Fruit fly (Drosophila melanogaster) whole organism, embryonic: ENCODE results near the gene sna.
A peak's percentile ranks its signal among the peaks of the same experiment; 100 is the strongest.

Experiments used
- Bdp1 ChIP-seq: fragments of 200-800 bp; sonication (Bioruptor generic); optimal IDR thresholded peaks from 3 replicates; lab custom pipeline; 2016; ENCODE audit warnings: missing biosample characterization, missing genetic modification characterization
- CG10274 ChIP-seq: fragments of 200-800 bp; sonication (Bioruptor generic); optimal IDR thresholded peaks from 3 replicates; lab custom pipeline; 2017; ENCODE audit warnings: missing biosample characterization, mild to moderate bottlenecking, missing genetic modification characterization
- CG10543 ChIP-seq: fragments of 200-800 bp; sonication (Bioruptor generic); optimal IDR thresholded peaks from 3 replicates; lab custom pipeline; 2017; ENCODE audit warnings: missing biosample characterization, mild to moderate bottlenecking, missing genetic modification characterization, moderate library complexity
- CG10979 ChIP-seq: fragments of 200-800 bp; sonication (Bioruptor generic); optimal IDR thresholded peaks from 2 replicates; lab custom pipeline; 2018; ENCODE audit warnings: missing biosample characterization, mild to moderate bottlenecking, missing genetic modification characterization, moderate library complexity
- CG12744 ChIP-seq: fragments of 200-800 bp; sonication (Bioruptor generic); optimal IDR thresholded peaks from 2 replicates; lab custom pipeline; 2016; ENCODE audit warnings: missing biosample characterization, missing genetic modification characterization
- CG13123 ChIP-seq: fragments of 200-800 bp; sonication (Bioruptor generic); optimal IDR thresholded peaks from 2 replicates; lab custom pipeline; 2016; ENCODE audit warnings: missing biosample characterization, missing genetic modification characterization
- CG14441 ChIP-seq: fragments of 200-800 bp; sonication (Bioruptor generic); IDR thresholded peaks from 2 replicates; pipeline ENCODE4 v1.3.6; 2022; ENCODE audit warnings: missing biosample characterization, missing genetic modification characterization
- CG14860 ChIP-seq: fragments of 200-800 bp; sonication (Bioruptor generic); IDR thresholded peaks from 3 replicates; pipeline ENCODE4 v1.3.6; 2022; ENCODE audit warnings: missing biosample characterization, missing genetic modification characterization; ENCODE audit not compliant: partially characterized antibody
- CG15514 ChIP-seq: fragments of 200-800 bp; sonication (Bioruptor generic); optimal IDR thresholded peaks from 3 replicates; lab custom pipeline; 2017; ENCODE audit warnings: missing biosample characterization, missing genetic modification characterization, mild to moderate bottlenecking, moderate library complexity, missing genetic modification reagents
- CG30431 ChIP-seq: fragments of 200-800 bp; sonication (Bioruptor generic); optimal IDR thresholded peaks from 2 replicates; lab custom pipeline; 2017; ENCODE audit warnings: missing biosample characterization, missing genetic modification characterization
- CG31224 ChIP-seq: fragments of 200-800 bp; sonication (Bioruptor generic); IDR thresholded peaks from 2 replicates; pipeline ENCODE4 v1.3.6; 2022; ENCODE audit warnings: missing biosample characterization, missing genetic modification characterization
- CG6791 ChIP-seq: fragments of 200-800 bp; sonication (Bioruptor generic); IDR thresholded peaks from 3 replicates; pipeline ENCODE4 v1.3.6; 2022; ENCODE audit warnings: missing biosample characterization, missing genetic modification characterization; ENCODE audit not compliant: partially characterized antibody
- CG6854 ChIP-seq: fragments of 200-800 bp; sonication (Bioruptor generic); optimal IDR thresholded peaks from 3 replicates; lab custom pipeline; 2017; ENCODE audit warnings: missing biosample characterization, mild to moderate bottlenecking, missing genetic modification characterization
- CG8290 ChIP-seq, 3 experiments: fragments of 200-800 bp; sonication (Bioruptor generic); optimal IDR thresholded peaks; 2 replicates each; lab custom pipeline; 2016 to 2019; ENCODE audit warnings: missing biosample characterization in 3 of 3, missing genetic modification characterization in 3 of 3, mild to moderate bottlenecking in 2 of 3, moderate library complexity in 1 of 3
- CG8944 ChIP-seq: fragments of 200-800 bp; sonication (Bioruptor generic); optimal IDR thresholded peaks from 3 replicates; lab custom pipeline; 2016; ENCODE audit warnings: missing biosample characterization, missing genetic modification characterization
- Dfd ChIP-seq, 2 experiments: fragments of >200 bp; optimal IDR thresholded peaks; 2 replicates each; lab custom pipeline; 2017; ENCODE audit warnings: missing biosample characterization in 2 of 2, missing genetic modification characterization in 2 of 2
- Gug ChIP-seq: fragments of 200-800 bp; sonication (Bioruptor generic); IDR thresholded peaks from 4 replicates; pipeline ENCODE4 v1.3.6; 2022; ENCODE audit warnings: missing biosample characterization, missing genetic modification characterization
- MESR4 ChIP-seq: fragments of 200-800 bp; sonication (Bioruptor generic); optimal IDR thresholded peaks from 2 replicates; lab custom pipeline; 2018; ENCODE audit warnings: missing biosample characterization, mild to moderate bottlenecking, missing genetic modification characterization, moderate library complexity
- Ptx1 ChIP-seq: fragments of 200-800 bp; sonication (Bioruptor generic); IDR thresholded peaks from 2 replicates; pipeline ENCODE4 v1.3.6; 2022; ENCODE audit warnings: missing biosample characterization, missing genetic modification characterization
- Rfx ChIP-seq: fragments of 200-800 bp; sonication (Bioruptor generic); IDR thresholded peaks from 2 replicates; pipeline ENCODE4 v1.3.6; 2022; ENCODE audit warnings: missing biosample characterization, missing genetic modification characterization
- Stat92E ChIP-seq, 3 experiments: fragments of >200 bp in 2 of 3; fragments of 200-800 bp in 1 of 3; sonication (Bioruptor generic) in 1 of 3; optimal IDR thresholded peaks; 2 replicates each; lab custom pipeline; 2017 to 2019; ENCODE audit warnings: missing biosample characterization in 3 of 3, missing genetic modification characterization in 3 of 3, mild to moderate bottlenecking in 1 of 3, moderate library complexity in 1 of 3
- Usf ChIP-seq: fragments of 200-800 bp; sonication (Bioruptor generic); optimal IDR thresholded peaks from 2 replicates; lab custom pipeline; 2017; ENCODE audit warnings: missing genotype, missing biosample characterization, missing genetic modification characterization
- ac ChIP-seq: fragments of 200-800 bp; sonication (Bioruptor generic); optimal IDR thresholded peaks from 3 replicates; lab custom pipeline; 2017; ENCODE audit warnings: missing biosample characterization, mild to moderate bottlenecking, missing genetic modification characterization
- al ChIP-seq: fragments of 200-800 bp; sonication (Bioruptor generic); IDR thresholded peaks from 2 replicates; pipeline ENCODE4 v1.3.6; 2022; ENCODE audit warnings: missing biosample characterization, missing genetic modification characterization
- ara ChIP-seq: fragments of 200-800 bp; sonication (Bioruptor generic); IDR thresholded peaks from 2 replicates; pipeline ENCODE4 v1.3.6; 2022; ENCODE audit warnings: missing biosample characterization, missing genetic modification characterization
- ase ChIP-seq: fragments of 200-800 bp; sonication (Bioruptor generic); IDR thresholded peaks from 3 replicates; pipeline ENCODE4 v1.3.6; 2022; ENCODE audit warnings: missing biosample characterization, missing genetic modification characterization
- bab2 ChIP-seq: fragments of 200-800 bp; sonication (Bioruptor generic); optimal IDR thresholded peaks from 2 replicates; lab custom pipeline; 2016; ENCODE audit warnings: missing biosample characterization, missing genetic modification characterization
- bowl ChIP-seq: fragments of 200-800 bp; sonication (Bioruptor generic); IDR thresholded peaks from 2 replicates; pipeline ENCODE4 v1.3.6; 2022; ENCODE audit warnings: missing biosample characterization, missing genetic modification characterization
- btn ChIP-seq: fragments of 200-800 bp; sonication (Bioruptor generic); optimal IDR thresholded peaks from 2 replicates; lab custom pipeline; 2016; ENCODE audit warnings: missing biosample characterization, missing genetic modification characterization
- cg ChIP-seq: fragments of 200-800 bp; sonication (Bioruptor generic); optimal IDR thresholded peaks from 3 replicates; lab custom pipeline; 2019; ENCODE audit warnings: missing biosample characterization, mild to moderate bottlenecking, missing genetic modification characterization, moderate library complexity
- dmrt99B ChIP-seq: fragments of 200-800 bp; sonication (Bioruptor generic); optimal IDR thresholded peaks from 2 replicates; lab custom pipeline; 2018; ENCODE audit warnings: missing biosample characterization, mild to moderate bottlenecking, missing genetic modification characterization, moderate library complexity
- exex ChIP-seq: fragments of 200-800 bp; sonication (Bioruptor generic); optimal IDR thresholded peaks from 4 replicates; lab custom pipeline; 2018; ENCODE audit warnings: missing biosample characterization, mild to moderate bottlenecking, missing genetic modification characterization, moderate library complexity
- fd3F ChIP-seq: fragments of 200-800 bp; sonication (Bioruptor generic); optimal IDR thresholded peaks from 2 replicates; lab custom pipeline; 2018; ENCODE audit warnings: missing biosample characterization, mild to moderate bottlenecking, missing genetic modification characterization, moderate library complexity
- gfzf ChIP-seq: fragments of 200-800 bp; sonication (Bioruptor generic); optimal IDR thresholded peaks from 2 replicates; lab custom pipeline; 2016; ENCODE audit warnings: missing biosample characterization, mild to moderate bottlenecking, missing genetic modification characterization, moderate library complexity
- gsb-n ChIP-seq: fragments of 200-800 bp; sonication (Bioruptor generic); optimal IDR thresholded peaks from 3 replicates; lab custom pipeline; 2018; ENCODE audit warnings: missing biosample characterization, mild to moderate bottlenecking, missing genetic modification characterization
- jing ChIP-seq: fragments of 200-800 bp; sonication (Bioruptor generic); optimal IDR thresholded peaks from 2 replicates; lab custom pipeline; 2018; ENCODE audit warnings: missing biosample characterization, mild to moderate bottlenecking, missing genetic modification characterization
- knrl ChIP-seq: fragments of 200-800 bp; sonication (Bioruptor generic); IDR thresholded peaks from 3 replicates; pipeline ENCODE4 v1.3.6; 2022; ENCODE audit warnings: missing biosample characterization, missing genetic modification characterization; ENCODE audit not compliant: partially characterized antibody
- lilli ChIP-seq: fragments of 200-800 bp; sonication (Bioruptor generic); optimal IDR thresholded peaks from 3 replicates; lab custom pipeline; 2016; ENCODE audit warnings: missing biosample characterization, missing genetic modification characterization
- oc ChIP-seq: fragments of 200-800 bp; sonication (Bioruptor generic); optimal IDR thresholded peaks from 2 replicates; lab custom pipeline; 2018; ENCODE audit warnings: missing biosample characterization, mild to moderate bottlenecking, missing genetic modification characterization, moderate library complexity
- onecut ChIP-seq: fragments of 200-800 bp; sonication (Bioruptor generic); IDR thresholded peaks from 2 replicates; pipeline ENCODE4 v1.3.6; 2022; ENCODE audit warnings: missing biosample characterization, missing genetic modification characterization
- pum ChIP-seq: fragments of 200-800 bp; sonication (Bioruptor generic); optimal IDR thresholded peaks from 2 replicates; lab custom pipeline; 2016; ENCODE audit warnings: missing biosample characterization, missing genetic modification characterization
- sd ChIP-seq: fragments of 200-800 bp; sonication (Bioruptor generic); optimal IDR thresholded peaks from 3 replicates; lab custom pipeline; 2018; ENCODE audit warnings: missing biosample characterization, mild to moderate bottlenecking, missing genetic modification characterization, moderate library complexity
- sisA ChIP-seq: fragments of 200-800 bp; sonication (Bioruptor generic); IDR thresholded peaks from 2 replicates; pipeline ENCODE4 v1.3.6; 2022; ENCODE audit warnings: missing biosample characterization, missing genetic modification characterization
- stwl ChIP-seq: fragments of 200-800 bp; sonication (Bioruptor generic); optimal IDR thresholded peaks from 3 replicates; lab custom pipeline; 2018; ENCODE audit warnings: missing biosample characterization, mild to moderate bottlenecking, missing genetic modification characterization, moderate library complexity
- sug ChIP-seq: fragments of 200-800 bp; optimal IDR thresholded peaks from 2 replicates; lab custom pipeline; 2019; ENCODE audit warnings: missing biosample characterization, mild to moderate bottlenecking, missing genetic modification characterization, moderate library complexity
- unc-4 ChIP-seq: fragments of 200-800 bp; sonication (Bioruptor generic); IDR thresholded peaks from 2 replicates; pipeline ENCODE4 v1.3.6; 2022; ENCODE audit warnings: missing biosample characterization, missing genetic modification characterization; ENCODE audit not compliant: partially characterized antibody
- zfh2 ChIP-seq: fragments of 200-800 bp; sonication (Bioruptor generic); optimal IDR thresholded peaks from 2 replicates; lab custom pipeline; 2016; ENCODE audit warnings: missing biosample characterization, missing genetic modification characterization

Gene sna

dm6 chr2L:15491321-15492158 lies 13.5 kb upstream of the sna start (continued):
- TF ChIP-seq CG10274 (GFP tag; lab: Kevin White, UChicago): no peak
- TF ChIP-seq CG13123 (GFP tag; lab: Kevin White, UChicago): no peak
- no peak for TF ChIP-seq dmrt99B (tag; lab: Kevin White, UChicago)
- TF ChIP-seq ac (GFP tag; lab: Kevin White, UChicago): no peak
- TF ChIP-seq CG30431 (GFP tag; lab: Kevin White, UChicago): no peak
- TF ChIP-seq cg (GFP tag; lab: Kevin White, UChicago): peak; percentile 27
- TF ChIP-seq al: no peak
- no peak for TF ChIP-seq CG15514 (GFP tag; lab: Kevin White, UChicago)
- no peak for TF ChIP-seq gfzf (GFP tag; lab: Kevin White, UChicago)
- TF ChIP-seq CG8290 (GFP tag; optimal IDR thresholded peaks at IDR 0.05; lab: Kevin White, UChicago): no peak
- no peak for TF ChIP-seq CG8290 (tag; optimal IDR thresholded peaks at IDR 0.05; lab: Kevin White, UChicago)
- 0 out of 3 replicates have a peak, but pooled peaks have one; percentile 47 for TF ChIP-seq CG6791 (GFP tag; lab: Robert Waterston, UW)
- no peak for TF ChIP-seq lilli (GFP tag; lab: Kevin White, UChicago)
- TF ChIP-seq CG14441 (GFP tag; lab: Robert Waterston, UW): no peak
- no peak for TF ChIP-seq btn (GFP tag; lab: Kevin White, UChicago)
- no peak for TF ChIP-seq Dfd (GFP tag; optimal IDR thresholded peaks at IDR 0.05; lab: Kevin White, UChicago)
- TF ChIP-seq sd (tag; lab: Kevin White, UChicago): peak; percentile 93
- no peak for TF ChIP-seq MESR4 (GFP tag; lab: Kevin White, UChicago)
- TF ChIP-seq zfh2: no peak
- no peak for TF ChIP-seq Usf (GFP tag; lab: Kevin White, UChicago)
- no peak for TF ChIP-seq onecut (GFP tag; lab: Robert Waterston, UW)
- no peak for TF ChIP-seq bab2

DNA sequence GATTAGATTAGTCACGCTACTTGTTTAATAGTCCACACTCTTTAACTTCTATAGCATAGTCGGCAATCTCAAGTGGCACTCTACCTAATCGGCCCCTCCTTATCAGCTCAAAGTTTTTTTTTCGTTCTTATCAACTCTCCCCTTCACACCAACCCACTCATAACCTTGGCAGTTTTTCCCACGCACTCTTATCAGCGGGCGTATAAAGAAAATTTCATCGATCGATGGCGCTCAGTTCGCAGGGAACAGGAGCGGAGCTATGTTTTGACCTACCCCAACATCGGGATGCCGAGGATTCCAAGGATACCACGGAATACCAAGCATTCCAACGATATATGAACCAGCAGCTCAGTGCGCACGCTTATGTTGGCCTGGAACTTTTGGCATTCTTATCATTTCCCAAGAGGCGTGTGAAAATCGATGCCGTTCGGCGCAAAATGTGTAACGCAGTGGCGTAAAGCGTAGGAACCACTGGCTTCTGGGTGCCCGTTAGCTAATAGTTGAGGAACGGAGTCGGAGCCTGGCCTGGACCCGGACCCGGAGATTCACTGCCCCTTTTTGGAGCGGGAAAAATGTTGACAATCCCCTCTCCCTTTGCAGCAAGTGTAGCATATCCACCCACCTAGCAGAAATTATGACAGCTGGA lies 12.3 kb upstream of the sna start:
- no peak for TF ChIP-seq Stat92E (GFP tag; optimal IDR thresholded peaks at IDR 0.05; lab: Kevin White, UChicago)
- TF ChIP-seq ara (GFP tag; lab: Robert Waterston, UW): no peak
- no peak for TF ChIP-seq CG10979
- no peak for TF ChIP-seq bab2
- no peak for TF ChIP-seq Gug (GFP tag; lab: Robert Waterston, UW)
- TF ChIP-seq CG10543 (GFP tag; lab: Kevin White, UChicago): peak; percentile 59
- peak; percentile 80 for TF ChIP-seq sug
- peak; percentile 97 for TF ChIP-seq CG31224 (GFP tag; lab: Robert Waterston, UW)
- no peak for TF ChIP-seq CG14860 (GFP tag; lab: Robert Waterston, UW)
- TF ChIP-seq Ptx1 (GFP tag; lab: Robert Waterston, UW): no peak
- TF ChIP-seq CG12744: no peak
- 0 out of 2 replicates have a peak, but pooled peaks have one; percentile 16 for TF ChIP-seq unc-4 (GFP tag; lab: Robert Waterston, UW)
- peak; percentile 99 for TF ChIP-seq exex
- no peak for TF ChIP-seq fd3F (GFP tag; lab: Kevin White, UChicago)
- no peak for TF ChIP-seq pum (GFP tag; lab: Kevin White, UChicago)
- 0 out of 2 replicates have a peak, but pooled peaks have one; percentile 4 for TF ChIP-seq sisA (GFP tag; lab: Robert Waterston, UW)
- TF ChIP-seq gsb-n (tag; lab: Kevin White, UChicago): no peak
- TF ChIP-seq ase (GFP tag; lab: Robert Waterston, UW): no peak
- TF ChIP-seq CG8944: no peak
- TF ChIP-seq knrl (GFP tag; lab: Robert Waterston, UW): no peak
- TF ChIP-seq jing (GFP tag; lab: Kevin White, UChicago): no peak
- TF ChIP-seq oc (tag; lab: Kevin White, UChicago): no peak
- TF ChIP-seq stwl (tag; lab: Kevin White, UChicago): no peak
- no peak for TF ChIP-seq CG6854 (GFP tag; lab: Kevin White, UChicago)
- 0 out of 2 replicates have a peak, but pooled peaks have one; percentile 11 for TF ChIP-seq Rfx (GFP tag; lab: Robert Waterston, UW)
- TF ChIP-seq Bdp1 (GFP tag; lab: Kevin White, UChicago): no peak
- no peak for TF ChIP-seq bowl (GFP tag; lab: Robert Waterston, UW)
